Worm (Caenorhabditis elegans) whole organism, early embryonic: ENCODE data around the gene ssup-72.
"Not testable (repeated sequence)": the region's sequence is repeated elsewhere in the genome, so short reads cannot be mapped to it uniquely, and the experiment has no call there.

Experiments
- B0310.2 ChIP-seq: sonication (generic microtip); optimal IDR thresholded peaks from 2 replicates; lab custom pipeline; 2016; ENCODE audit warnings: mild to moderate bottlenecking, missing genetic modification characterization, missing compliant biosample characterization
- F13C5.2 ChIP-seq: sonication (generic microtip); optimal IDR thresholded peaks from 2 replicates; lab custom pipeline; 2017; ENCODE audit warnings: mild to moderate bottlenecking, missing genetic modification characterization, inconsistent platforms, missing compliant biosample characterization
- aly-1 ChIP-seq: sonication (generic microtip); optimal IDR thresholded peaks from 2 replicates; lab custom pipeline; 2016; ENCODE audit warnings: missing genetic modification characterization, missing compliant biosample characterization
- ama-1 ChIP-seq: fragments of 150-350 bp; optimal IDR thresholded peaks from 2 replicates; lab custom pipeline; 2014
- ceh-13 ChIP-seq: fragments of 200-800 bp; sonication (Bioruptor generic); optimal IDR thresholded peaks from 2 replicates; lab custom pipeline; 2018; ENCODE audit warnings: mild to moderate bottlenecking, missing genetic modification characterization, missing compliant biosample characterization
- ceh-36 ChIP-seq: sonication (generic microtip); optimal IDR thresholded peaks from 2 replicates; lab custom pipeline; 2016; ENCODE audit warnings: missing genetic modification characterization, inconsistent platforms, missing compliant biosample characterization
- ets-7 ChIP-seq: sonication (generic microtip); optimal IDR thresholded peaks from 2 replicates; lab custom pipeline; 2016; ENCODE audit warnings: missing genotype, missing genetic modification characterization, missing compliant biosample characterization
- flt-1 ChIP-seq: fragments of 200-800 bp; sonication (Bioruptor generic); IDR thresholded peaks from 2 replicates; pipeline ENCODE4 v1.3.6; 2022; ENCODE audit warnings: missing genetic modification characterization, missing compliant biosample characterization
- hmbx-1 ChIP-seq: sonication (generic microtip); optimal IDR thresholded peaks from 2 replicates; lab custom pipeline; 2016; ENCODE audit warnings: mild to moderate bottlenecking, missing genetic modification characterization, missing compliant biosample characterization
- hmg-4 ChIP-seq: fragments of 200-800 bp; sonication (Bioruptor generic); optimal IDR thresholded peaks from 2 replicates; lab custom pipeline; 2018; ENCODE audit warnings: mild to moderate bottlenecking, missing genetic modification characterization, missing compliant biosample characterization
- hnd-1 ChIP-seq: sonication (generic microtip); optimal IDR thresholded peaks from 2 replicates; lab custom pipeline; 2016; ENCODE audit warnings: missing genetic modification characterization, missing compliant biosample characterization
- pes-1 ChIP-seq: fragments of 200-800 bp; sonication (Bioruptor generic); IDR thresholded peaks from 2 replicates; pipeline ENCODE4 v1.3.6; 2022; ENCODE audit warnings: missing genetic modification reagents, missing genetic modification characterization, missing compliant biosample characterization
- scrt-1 ChIP-seq: fragments of 200-800 bp; sonication (Bioruptor generic); IDR thresholded peaks from 2 replicates; pipeline ENCODE4 v1.3.6; 2022; ENCODE audit warnings: missing genetic modification characterization, missing compliant biosample characterization
- sea-1 ChIP-seq: fragments of 200-800 bp; sonication (Bioruptor generic); conservative IDR thresholded peaks from 2 replicates; pipeline ENCODE4 v1.3.6; 2022; ENCODE audit warnings: missing genetic modification characterization, missing compliant biosample characterization
- tbx-11 ChIP-seq: fragments of 200-800 bp; sonication (Bioruptor generic); IDR thresholded peaks from 2 replicates; pipeline ENCODE4 v1.3.6; 2022; ENCODE audit warnings: missing genetic modification characterization, missing compliant biosample characterization
- tbx-37 ChIP-seq: fragments of 200-800 bp; sonication (Bioruptor generic); conservative IDR thresholded peaks from 2 replicates; pipeline ENCODE4 v1.3.6; 2022; ENCODE audit warnings: missing genetic modification reagents, missing genetic modification characterization, missing compliant biosample characterization
- tra-4 ChIP-seq: sonication (generic microtip); optimal IDR thresholded peaks from 2 replicates; lab custom pipeline; 2017; ENCODE audit warnings: missing genetic modification characterization, missing compliant biosample characterization

The ssup-72 gene

ce11 chrII:6754671-6755224 is 21.6 kb upstream of the ssup-72 start, which contains the start of the genes srx-95 and fis-1:
srx-95 (minus strand) TSS chrII:6754771.
fis-1 (plus strand) TSS chrII:6755174.
- TF ChIP-seq sea-1 (GFP tag; lab: Robert Waterston, UW) (no peak), B0310.2 (tag; lab: Kevin White, UChicago) (no peak), ceh-13 (no peak), hnd-1 (no peak), pes-1 (GFP tag; lab: Robert Waterston, UW) (no peak), hmg-4 (no peak), F13C5.2 (tag; lab: Kevin White, UChicago) (no peak)

ce11 chrII:6756232-6756631 is 20.2 kb upstream of the ssup-72 start, which contains the start of gene F41G3.3:
F41G3.3 (plus strand) TSS chrII:6756532.
- TF ChIP-seq ceh-13 (no peak), tra-4 (no peak), hmbx-1 (tag; lab: Kevin White, UChicago) (no peak), pes-1 (GFP tag; lab: Robert Waterston, UW) (no peak), hnd-1 (no peak), scrt-1 (no peak), flt-1 (GFP tag; lab: Robert Waterston, UW) (no peak), ets-7 (tag; lab: Kevin White, UChicago) (no peak), B0310.2 (tag; lab: Kevin White, UChicago) (no peak)

- no peak for TF ChIP-seq hmg-4
- no peak for TF ChIP-seq tra-4
- TF ChIP-seq aly-1 (tag; lab: Kevin White, UChicago), result no peak
- TF ChIP-seq ama-1, result no peak
- TF ChIP-seq F13C5.2 (tag; lab: Kevin White, UChicago), result no peak
- TF ChIP-seq flt-1 (GFP tag; lab: Robert Waterston, UW), result no peak
- no peak for TF ChIP-seq B0310.2 (tag; lab: Kevin White, UChicago)
- no peak for TF ChIP-seq pes-1 (GFP tag; lab: Robert Waterston, UW)
- TF ChIP-seq hnd-1, result no peak
- no peak for TF ChIP-seq tbx-37 (GFP tag; lab: Robert Waterston, UW)
- no peak for TF ChIP-seq tbx-11 (GFP tag; lab: Robert Waterston, UW)
- TF ChIP-seq sea-1 (GFP tag; lab: Robert Waterston, UW), result no peak
- no peak for TF ChIP-seq ceh-13
- TF ChIP-seq scrt-1, result no peak
- no peak for TF ChIP-seq hmbx-1 (tag; lab: Kevin White, UChicago)
- no peak for TF ChIP-seq ets-7 (tag; lab: Kevin White, UChicago)
- TF ChIP-seq ceh-36 (tag; lab: Kevin White, UChicago), result no peak
These were observed 11.7 kb upstream of the ssup-72 start, which contains the start of gene nlp-50 for ce11 chrII:6764734-6765133. nlp-50 (plus strand) TSS chrII:6765034.

- TF ChIP-seq scrt-1, result no peak
- no peak for TF ChIP-seq ama-1
- no peak for TF ChIP-seq hmbx-1 (tag; lab: Kevin White, UChicago)
- TF ChIP-seq flt-1 (GFP tag; lab: Robert Waterston, UW), result no peak
- no peak for TF ChIP-seq ceh-13
- TF ChIP-seq B0310.2 (tag; lab: Kevin White, UChicago), result no peak
- no peak for TF ChIP-seq ets-7 (tag; lab: Kevin White, UChicago)
- TF ChIP-seq hmg-4, result no peak
- TF ChIP-seq ceh-36 (tag; lab: Kevin White, UChicago), result no peak
- no peak for TF ChIP-seq F13C5.2 (tag; lab: Kevin White, UChicago)
- no peak for TF ChIP-seq tbx-37 (GFP tag; lab: Robert Waterston, UW)
- TF ChIP-seq sea-1 (GFP tag; lab: Robert Waterston, UW), result no peak
- TF ChIP-seq hnd-1, result no peak
- no peak for TF ChIP-seq tbx-11 (GFP tag; lab: Robert Waterston, UW)
- TF ChIP-seq pes-1 (GFP tag; lab: Robert Waterston, UW), result no peak
- TF ChIP-seq tra-4, result no peak
- TF ChIP-seq aly-1 (tag; lab: Kevin White, UChicago), result no peak
These were observed 8.4 kb upstream of the ssup-72 start, which contains the start of gene F41G3.18 for ce11 chrII:6768014-6768413. F41G3.18 (plus strand) TSS chrII:6768314.

ce11 chrII:6770030-6770429 is 6.4 kb upstream of the ssup-72 start:
- TF ChIP-seq scrt-1 (0 out of 2 replicates have a peak, but pooled peaks have one; percentile 40), tbx-11 (GFP tag; lab: Robert Waterston, UW) (no peak)

ce11 chrII:6772482-6772881 is 3.9 kb upstream of the ssup-72 start:
- no peak for TF ChIP-seq hnd-1
- TF ChIP-seq ets-7 (tag; lab: Kevin White, UChicago), result no peak
- no peak for TF ChIP-seq scrt-1
- no peak for TF ChIP-seq pes-1 (GFP tag; lab: Robert Waterston, UW)
- TF ChIP-seq hmbx-1 (tag; lab: Kevin White, UChicago), result no peak
- TF ChIP-seq aly-1 (tag; lab: Kevin White, UChicago), result no peak
- TF ChIP-seq sea-1 (GFP tag; lab: Robert Waterston, UW), result no peak
- TF ChIP-seq ceh-13, result no peak
- TF ChIP-seq F13C5.2 (tag; lab: Kevin White, UChicago), result no peak
- TF ChIP-seq tra-4, result no peak
- TF ChIP-seq tbx-11 (GFP tag; lab: Robert Waterston, UW), result no peak
- no peak for TF ChIP-seq flt-1 (GFP tag; lab: Robert Waterston, UW)
- TF ChIP-seq ama-1, result no peak

- TF ChIP-seq tbx-11 (GFP tag; lab: Robert Waterston, UW); tra-4; flt-1 (GFP tag; lab: Robert Waterston, UW): not testable (repeated sequence)
These were observed 1.3 kb upstream of the ssup-72 start, which contains the start of gene agr-1 for ce11 chrII:6775076-6775475. agr-1 (minus strand) TSS chrII:6775176.

ce11 chrII:6779104-6779503 is 2.7 kb downstream of the ssup-72 start, which contains the start of gene T13C2.7:
T13C2.7 (plus strand) TSS chrII:6779404.
- no peak for TF ChIP-seq pes-1 (GFP tag; lab: Robert Waterston, UW)
- no peak for TF ChIP-seq aly-1 (tag; lab: Kevin White, UChicago)
- TF ChIP-seq ceh-36 (tag; lab: Kevin White, UChicago), result no peak
- no peak for TF ChIP-seq hmg-4
- TF ChIP-seq sea-1 (GFP tag; lab: Robert Waterston, UW), result no peak
- TF ChIP-seq F13C5.2 (tag; lab: Kevin White, UChicago), result no peak
